Fruit fly (Drosophila melanogaster) whole organism, embryonic: ENCODE results near the gene Sfxn2.

Experiments
- Blimp-1 ChIP-seq: fragments of 200-800 bp; sonication (Bioruptor generic); optimal IDR thresholded peaks from 3 replicates; lab custom pipeline; 2018; ENCODE audit warnings: missing biosample characterization, missing genetic modification characterization, mild to moderate bottlenecking, moderate library complexity, missing genetic modification reagents
- CG11093 ChIP-seq: fragments of 200-800 bp; sonication (Bioruptor generic); IDR thresholded peaks from 3 replicates; pipeline ENCODE4 v1.3.6; 2022; ENCODE audit warnings: missing biosample characterization, missing genetic modification characterization
- CG11398 ChIP-seq: fragments of 200-800 bp; sonication (Bioruptor generic); optimal IDR thresholded peaks from 2 replicates; lab custom pipeline; 2016; ENCODE audit warnings: missing biosample characterization, missing genetic modification characterization
- CG11696 ChIP-seq: fragments of 200-800 bp; sonication (Bioruptor generic); IDR thresholded peaks from 2 replicates; pipeline ENCODE4 v1.3.6; 2022; ENCODE audit warnings: missing biosample characterization, missing genetic modification characterization
- CG12236 ChIP-seq: fragments of 200-800 bp; sonication (Bioruptor generic); optimal IDR thresholded peaks from 2 replicates; lab custom pipeline; 2016; ENCODE audit warnings: missing biosample characterization, missing genetic modification characterization
- CG12391 ChIP-seq: fragments of 200-800 bp; sonication (Bioruptor generic); optimal IDR thresholded peaks from 3 replicates; lab custom pipeline; 2018; ENCODE audit warnings: missing biosample characterization, mild to moderate bottlenecking, missing genetic modification characterization, moderate library complexity
- CG12659 ChIP-seq: fragments of 200-800 bp; sonication (Bioruptor generic); optimal IDR thresholded peaks from 3 replicates; lab custom pipeline; 2017; ENCODE audit warnings: mild to moderate bottlenecking, missing biosample characterization, missing genetic modification reagents, missing genetic modification characterization
- CG15011 ChIP-seq: fragments of 200-800 bp; sonication (Bioruptor generic); optimal IDR thresholded peaks from 3 replicates; lab custom pipeline; 2018; ENCODE audit warnings: missing biosample characterization, mild to moderate bottlenecking, missing genetic modification characterization
- CG15696 ChIP-seq: fragments of 200-800 bp; sonication (Bioruptor generic); optimal IDR thresholded peaks from 2 replicates; lab custom pipeline; 2019; ENCODE audit warnings: missing biosample characterization, mild to moderate bottlenecking, missing genetic modification characterization, moderate library complexity
- CG17612 ChIP-seq: fragments of 200-800 bp; sonication (Bioruptor generic); IDR thresholded peaks from 2 replicates; pipeline ENCODE4 v1.3.6; 2022; ENCODE audit warnings: missing biosample characterization, missing genetic modification characterization
- CG18476 ChIP-seq: fragments of 200-800 bp; sonication (Bioruptor generic); optimal IDR thresholded peaks from 2 replicates; lab custom pipeline; 2016; ENCODE audit warnings: missing biosample characterization, mild to moderate bottlenecking, missing genetic modification characterization
- CG18619 ChIP-seq: fragments of 200-800 bp; sonication (Bioruptor generic); optimal IDR thresholded peaks from 3 replicates; lab custom pipeline; 2017; ENCODE audit warnings: missing biosample characterization, mild to moderate bottlenecking, missing genetic modification characterization
- CG4404 ChIP-seq: fragments of 200-800 bp; sonication (Bioruptor generic); IDR thresholded peaks from 2 replicates; pipeline ENCODE4 v1.3.6; 2022; ENCODE audit warnings: missing biosample characterization, missing genetic modification characterization
- CG4424 ChIP-seq: fragments of 200-800 bp; sonication (Bioruptor generic); optimal IDR thresholded peaks from 3 replicates; lab custom pipeline; 2016; ENCODE audit warnings: missing biosample characterization, missing genetic modification characterization
- CG5180 ChIP-seq: fragments of 200-800 bp; sonication (Bioruptor generic); optimal IDR thresholded peaks from 3 replicates; lab custom pipeline; 2017; ENCODE audit warnings: missing biosample characterization, missing genetic modification characterization, mild to moderate bottlenecking, moderate library complexity, missing genetic modification reagents
- CG6689 ChIP-seq: fragments of 200-800 bp; sonication (Bioruptor generic); IDR thresholded peaks from 2 replicates; pipeline ENCODE4 v1.3.6; 2022; ENCODE audit warnings: missing biosample characterization, missing genetic modification characterization
- CG7372 ChIP-seq: fragments of 200-800 bp; sonication (Bioruptor generic); IDR thresholded peaks from 2 replicates; pipeline ENCODE4 v1.3.6; 2022; ENCODE audit warnings: missing biosample characterization, missing genetic modification characterization
- CG8281 ChIP-seq: fragments of 200-800 bp; sonication (Bioruptor generic); optimal IDR thresholded peaks from 2 replicates; lab custom pipeline; 2018; ENCODE audit warnings: missing biosample characterization, mild to moderate bottlenecking, missing genetic modification characterization, moderate library complexity
- Dip3 ChIP-seq: fragments of 200-800 bp; sonication (Bioruptor generic); optimal IDR thresholded peaks from 3 replicates; lab custom pipeline; 2016; ENCODE audit warnings: missing biosample characterization, missing genetic modification characterization
- Doc2 ChIP-seq: fragments of 200-800 bp; sonication (Bioruptor generic); IDR thresholded peaks from 2 replicates; pipeline ENCODE4 v1.3.6; 2022; ENCODE audit warnings: missing biosample characterization, missing genetic modification characterization
- Fer2 ChIP-seq: fragments of 200-800 bp; sonication (Bioruptor generic); optimal IDR thresholded peaks from 2 replicates; lab custom pipeline; 2018; ENCODE audit warnings: missing biosample characterization, mild to moderate bottlenecking, missing genetic modification characterization, moderate library complexity
- Lim3 ChIP-seq: fragments of 200-800 bp; sonication (Bioruptor generic); IDR thresholded peaks from 2 replicates; pipeline ENCODE4 v1.3.6; 2022; ENCODE audit warnings: missing biosample characterization, missing genetic modification characterization
- Neu2 ChIP-seq: fragments of 200-800 bp; sonication (Bioruptor generic); optimal IDR thresholded peaks from 3 replicates; lab custom pipeline; 2016; ENCODE audit warnings: missing biosample characterization, missing genetic modification characterization, borderline replicate concordance
- Oaz ChIP-seq: fragments of 200-800 bp; sonication (Bioruptor generic); IDR thresholded peaks from 2 replicates; pipeline ENCODE4 v1.3.6; 2022; ENCODE audit warnings: missing biosample characterization, missing genetic modification characterization
- Optix ChIP-seq: fragments of 200-800 bp; sonication (Bioruptor generic); IDR thresholded peaks from 3 replicates; pipeline ENCODE4 v1.3.6; 2022; ENCODE audit warnings: missing biosample characterization, missing genetic modification characterization
- Ptx1 ChIP-seq: fragments of 200-800 bp; sonication (Bioruptor generic); IDR thresholded peaks from 2 replicates; pipeline ENCODE4 v1.3.6; 2022; ENCODE audit warnings: missing biosample characterization, missing genetic modification characterization
- Ravus ChIP-seq: fragments of 200-800 bp; sonication (Bioruptor generic); IDR thresholded peaks from 2 replicates; pipeline ENCODE4 v1.3.6; 2022; ENCODE audit warnings: missing biosample characterization, missing genetic modification characterization
- TFAM ChIP-seq: fragments of 200-800 bp; sonication (Bioruptor generic); optimal IDR thresholded peaks from 2 replicates; lab custom pipeline; 2017; ENCODE audit warnings: missing biosample characterization, missing genetic modification characterization, inconsistent platforms
- Xrp1 ChIP-seq: fragments of 200-800 bp; sonication (Bioruptor generic); IDR thresholded peaks from 2 replicates; pipeline ENCODE4 v1.3.6; 2022; ENCODE audit warnings: missing biosample characterization, missing genetic modification characterization
- bab2 ChIP-seq: fragments of 200-800 bp; sonication (Bioruptor generic); optimal IDR thresholded peaks from 2 replicates; lab custom pipeline; 2016; ENCODE audit warnings: missing biosample characterization, missing genetic modification characterization
- cato ChIP-seq: fragments of 200-800 bp; sonication (Bioruptor generic); optimal IDR thresholded peaks from 2 replicates; lab custom pipeline; 2016; ENCODE audit warnings: missing biosample characterization, missing genetic modification characterization, borderline replicate concordance
- caup ChIP-seq: fragments of 200-800 bp; sonication (Bioruptor generic); optimal IDR thresholded peaks from 3 replicates; lab custom pipeline; 2017; ENCODE audit warnings: missing biosample characterization, mild to moderate bottlenecking, missing genetic modification characterization, moderate library complexity; ENCODE audit not compliant: severe bottlenecking
- da ChIP-seq: fragments of 200-800 bp; sonication (Bioruptor generic); optimal IDR thresholded peaks from 2 replicates; lab custom pipeline; 2016; ENCODE audit warnings: missing biosample characterization, missing genetic modification characterization
- dmrt99B ChIP-seq: fragments of 200-800 bp; sonication (Bioruptor generic); optimal IDR thresholded peaks from 2 replicates; lab custom pipeline; 2018; ENCODE audit warnings: missing biosample characterization, mild to moderate bottlenecking, missing genetic modification characterization, moderate library complexity
- eyg ChIP-seq: fragments of 200-800 bp; sonication (Bioruptor generic); optimal IDR thresholded peaks from 3 replicates; lab custom pipeline; 2016; ENCODE audit warnings: missing biosample characterization, missing genetic modification characterization
- ftz-f1 ChIP-seq: fragments of 200-800 bp; sonication (Bioruptor generic); optimal IDR thresholded peaks from 2 replicates; lab custom pipeline; 2016; ENCODE audit warnings: missing biosample characterization, missing genetic modification characterization
- gcm2 ChIP-seq: fragments of 200-800 bp; sonication (Bioruptor generic); optimal IDR thresholded peaks from 2 replicates; lab custom pipeline; 2016; ENCODE audit warnings: missing biosample characterization, missing genetic modification characterization
- gro ChIP-seq: fragments of 200-800 bp; sonication (Bioruptor generic); optimal IDR thresholded peaks from 2 replicates; lab custom pipeline; 2016; ENCODE audit warnings: missing biosample characterization, missing genetic modification characterization
- inv ChIP-seq: fragments of 200-800 bp; sonication (Bioruptor generic); IDR thresholded peaks from 2 replicates; pipeline ENCODE4 v1.3.6; 2022; ENCODE audit warnings: missing biosample characterization, missing genetic modification characterization; ENCODE audit not compliant: partially characterized antibody
- klu ChIP-seq: fragments of 200-800 bp; sonication (Bioruptor generic); IDR thresholded peaks from 2 replicates; pipeline ENCODE4 v1.3.6; 2022; ENCODE audit warnings: missing biosample characterization, missing genetic modification characterization
- lilli ChIP-seq: fragments of 200-800 bp; sonication (Bioruptor generic); optimal IDR thresholded peaks from 3 replicates; lab custom pipeline; 2016; ENCODE audit warnings: missing biosample characterization, missing genetic modification characterization
- lmd ChIP-seq: fragments of 200-800 bp; sonication (Bioruptor generic); IDR thresholded peaks from 2 replicates; pipeline ENCODE4 v1.3.6; 2022; ENCODE audit warnings: missing biosample characterization, missing genetic modification characterization
- nerfin-1 ChIP-seq: fragments of 200-800 bp; sonication (Bioruptor generic); optimal IDR thresholded peaks from 3 replicates; lab custom pipeline; 2019; ENCODE audit warnings: missing biosample characterization, mild to moderate bottlenecking, missing genetic modification characterization, moderate library complexity
- phol ChIP-seq: fragments of 200-800 bp; sonication (Bioruptor generic); optimal IDR thresholded peaks from 3 replicates; lab custom pipeline; 2018; ENCODE audit warnings: missing biosample characterization, mild to moderate bottlenecking, missing genetic modification characterization, moderate library complexity
- psq ChIP-seq: fragments of 200-800 bp; sonication (Bioruptor generic); optimal IDR thresholded peaks from 2 replicates; lab custom pipeline; 2017; ENCODE audit warnings: missing biosample characterization, missing genetic modification characterization
- ranshi ChIP-seq: fragments of 200-800 bp; sonication (Bioruptor generic); IDR thresholded peaks from 2 replicates; pipeline ENCODE4 v1.3.6; 2022; ENCODE audit warnings: missing biosample characterization, missing genetic modification characterization
- run ChIP-seq: fragments of 200-800 bp; sonication (Bioruptor generic); optimal IDR thresholded peaks from 3 replicates; lab custom pipeline; 2018; ENCODE audit warnings: missing biosample characterization, mild to moderate bottlenecking, missing genetic modification characterization
- ssp ChIP-seq: fragments of 200-800 bp; sonication (Bioruptor generic); IDR thresholded peaks from 2 replicates; pipeline ENCODE4 v1.3.6; 2022; ENCODE audit warnings: missing biosample characterization, missing genetic modification characterization
- sug ChIP-seq: fragments of 200-800 bp; optimal IDR thresholded peaks from 2 replicates; lab custom pipeline; 2019; ENCODE audit warnings: missing biosample characterization, mild to moderate bottlenecking, missing genetic modification characterization, moderate library complexity
- toy ChIP-seq: fragments of 200-800 bp; sonication (Bioruptor generic); IDR thresholded peaks from 2 replicates; pipeline ENCODE4 v1.3.6; 2022; ENCODE audit warnings: missing biosample characterization, missing genetic modification characterization

Gene Sfxn2

dm6 chr3L:19033154-19033811 is 29.7 kb upstream of the Sfxn2 start (continued):
- no peak for TF ChIP-seq run (tag; lab: Kevin White, UChicago)
- TF ChIP-seq Neu2 (GFP tag; lab: Kevin White, UChicago): no peak
- no peak for TF ChIP-seq Lim3 (GFP tag; lab: Robert Waterston, UW)
- no peak for TF ChIP-seq klu (GFP tag; lab: Robert Waterston, UW)
- peak; percentile 96 for TF ChIP-seq CG15696 (tag; lab: Kevin White, UChicago)
- TF ChIP-seq CG11696 (GFP tag; lab: Robert Waterston, UW): peak; percentile 43; the same call in 1 of the 2 replicates
- TF ChIP-seq Optix (GFP tag; lab: Robert Waterston, UW): peak; percentile 51; the same call in 1 of the 3 replicates
- no peak for TF ChIP-seq ftz-f1 (GFP tag; lab: Kevin White, UChicago)
- no peak for TF ChIP-seq gro (GFP tag; lab: Kevin White, UChicago)
- TF ChIP-seq CG7372 (GFP tag; lab: Robert Waterston, UW): peak; percentile 55
- peak; percentile 77 for TF ChIP-seq CG4424 (GFP tag; lab: Kevin White, UChicago)
- no peak for TF ChIP-seq CG12236 (GFP tag; lab: Kevin White, UChicago)
- TF ChIP-seq CG12391 (tag; lab: Kevin White, UChicago): peak; percentile 89
- no peak for TF ChIP-seq eyg (GFP tag; lab: Kevin White, UChicago)
- TF ChIP-seq CG8281: peak; percentile 19
- TF ChIP-seq ranshi (GFP tag; lab: Robert Waterston, UW): peak; percentile 73
- TF ChIP-seq Xrp1 (GFP tag; lab: Robert Waterston, UW): peak; percentile 93
- peak; percentile 24 for TF ChIP-seq caup (GFP tag; lab: Kevin White, UChicago)
- TF ChIP-seq Fer2 (tag; lab: Kevin White, UChicago): no peak
- TF ChIP-seq Dip3 (GFP tag; lab: Kevin White, UChicago): no peak
- peak; percentile 75 for TF ChIP-seq nerfin-1
- peak; percentile 24 for TF ChIP-seq cato (GFP tag; lab: Kevin White, UChicago)
- TF ChIP-seq CG18619 (GFP tag; lab: Kevin White, UChicago): peak; percentile 51
- no peak for TF ChIP-seq CG11398 (GFP tag; lab: Kevin White, UChicago)
- peak; percentile 0 for TF ChIP-seq sug (tag; lab: Kevin White, UChicago)
- TF ChIP-seq CG5180 (GFP tag; lab: Kevin White, UChicago): no peak
- TF ChIP-seq gcm2 (GFP tag; lab: Kevin White, UChicago): no peak
- peak; percentile 60 for TF ChIP-seq lmd (GFP tag; lab: Robert Waterston, UW)
- no peak for TF ChIP-seq Doc2
- no peak for TF ChIP-seq CG17612
- no peak for TF ChIP-seq Oaz (GFP tag; lab: Robert Waterston, UW)
- TF ChIP-seq CG6689: peak; percentile 84
- no peak for TF ChIP-seq inv
- peak; percentile 9 for TF ChIP-seq lilli (GFP tag; lab: Kevin White, UChicago)
- TF ChIP-seq bab2 (GFP tag; lab: Kevin White, UChicago): no peak
- peak; percentile 16 for TF ChIP-seq CG15011 (GFP tag; lab: Kevin White, UChicago)
- no peak for TF ChIP-seq TFAM
- no peak for TF ChIP-seq da (GFP tag; lab: Kevin White, UChicago)
- no peak for TF ChIP-seq Ravus (GFP tag; lab: Robert Waterston, UW)
- peak; percentile 87 for TF ChIP-seq phol (tag; lab: Kevin White, UChicago)
- TF ChIP-seq psq (GFP tag; lab: Kevin White, UChicago): peak; percentile 10
- TF ChIP-seq Ptx1 (GFP tag; lab: Robert Waterston, UW): peak; percentile 62
- peak; percentile 66; the same call in 2 of the 3 replicates for TF ChIP-seq CG11093 (GFP tag; lab: Robert Waterston, UW)
- TF ChIP-seq toy (GFP tag; lab: Robert Waterston, UW): no peak
- peak; percentile 20 for TF ChIP-seq CG18476 (GFP tag; lab: Kevin White, UChicago)
- peak; percentile 84 for TF ChIP-seq CG4404 (GFP tag; lab: Robert Waterston, UW)
- TF ChIP-seq CG12659: peak; percentile 27
- peak; percentile 72 for TF ChIP-seq dmrt99B
- peak; percentile 52 for TF ChIP-seq ssp
- TF ChIP-seq Blimp-1 (GFP tag; lab: Kevin White, UChicago): peak; percentile 81
